Worm (Caenorhabditis elegans): ENCODE data around the gene K09F6.6.

- no peak for TF ChIP-seq unc-62 (GFP tag; optimal IDR thresholded peaks at IDR 0.05)
- TF ChIP-seq elt-1 (tag; optimal IDR thresholded peaks at IDR 0.05): no peak
- no peak for TF ChIP-seq ceh-28 (tag; optimal IDR thresholded peaks at IDR 0.05)
- TF ChIP-seq pqm-1 (tag; optimal IDR thresholded peaks at IDR 0.05): no peak
- TF ChIP-seq ceh-9 (tag; optimal IDR thresholded peaks at IDR 0.05): no peak
- no peak for TF ChIP-seq egl-27 (tag; optimal IDR thresholded peaks at IDR 0.05)
- no peak for TF ChIP-seq fkh-10 (GFP tag; optimal IDR thresholded peaks at IDR 0.05)
- no peak for TF ChIP-seq unc-39 (tag; optimal IDR thresholded peaks at IDR 0.05)
- TF ChIP-seq jun-1 (tag; optimal IDR thresholded peaks at IDR 0.05): no peak
- TF ChIP-seq aly-2 (tag; optimal IDR thresholded peaks at IDR 0.05): no peak
These were observed 1.7 kb downstream of the K09F6.6 start, which contains the start of gene K09F6.15 for ce11 chrII:2277418-2277817.
